Fruit fly (Drosophila melanogaster): Measurements from ENCODE around the gene Thor.

- TF ChIP-seq tj (GFP tag; optimal IDR thresholded peaks at IDR 0.05) (no peak), pad (GFP tag; optimal IDR thresholded peaks at IDR 0.05) (no peak)
Observed at dm6 chr2L:3519551-3519950, 41.3 kb downstream of the Thor start, which contains the start of the genes CG3213 and CG8851.
